Fruit fly (Drosophila melanogaster): ENCODE data around the gene Wbp2.
A peak's percentile ranks its signal among the peaks of the same experiment; 100 is the strongest.

- TF ChIP-seq Mio (GFP tag; optimal IDR thresholded peaks at IDR 0.05) (no peak), usp (GFP tag; optimal IDR thresholded peaks at IDR 0.05) (no peak), br (GFP tag; optimal IDR thresholded peaks at IDR 0.05) (no peak), rgr (GFP tag; optimal IDR thresholded peaks at IDR 0.05) (no peak), psq (GFP tag; optimal IDR thresholded peaks at IDR 0.05) (peak; percentile 56), lola (GFP tag; optimal IDR thresholded peaks at IDR 0.05) (no peak), h (GFP tag; optimal IDR thresholded peaks at IDR 0.05) (no peak), pan (optimal IDR thresholded peaks at IDR 0.05) (no peak), Dif (GFP tag; optimal IDR thresholded peaks at IDR 0.05; ENCODE audit: partially characterized antibody) (no peak)
Measured at dm6 chr3L:12813907-12814306, 36.1 kb upstream of the Wbp2 start, which contains the start of the genes Sf3a2 and CG42588.

Data from whole organism, wandering third instar larva.